Fruit fly (Drosophila melanogaster): Measurements from ENCODE around the gene SH3PX1.

DNA sequence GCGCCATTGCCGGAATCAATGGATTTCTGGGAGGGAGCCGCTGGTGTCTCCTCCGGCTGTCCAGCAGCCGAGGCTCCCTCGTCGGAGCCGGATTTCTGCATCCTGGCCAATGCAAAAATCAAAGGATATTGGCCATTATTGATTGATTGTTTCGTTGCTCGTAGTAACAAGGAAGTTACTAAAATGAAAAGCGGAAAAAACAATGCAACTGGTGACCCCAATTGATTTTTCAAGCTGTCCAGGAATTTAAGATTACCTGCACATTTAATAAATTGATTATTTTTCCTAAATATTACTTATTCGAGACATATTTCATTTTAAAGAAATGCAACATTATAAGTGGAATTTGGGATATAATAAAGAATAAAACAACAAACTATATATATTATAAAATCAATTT is 10.1 kb downstream of the SH3PX1 start, which contains the start of gene CG6761:
- TF ChIP-seq CG16779 (tag; optimal IDR thresholded peaks at IDR 0.05) (no peak), cyc (GFP tag; optimal IDR thresholded peaks at IDR 0.05) (no peak), spab (GFP tag; optimal IDR thresholded peaks at IDR 0.05) (no peak), eg (GFP tag; IDR thresholded peaks at IDR 0.05) (no peak), fkh (GFP tag; optimal IDR thresholded peaks at IDR 0.05) (no peak), achi (GFP tag; optimal IDR thresholded peaks at IDR 0.05) (no peak), Sox102F (GFP tag; optimal IDR thresholded peaks at IDR 0.05) (no peak)
